Fruit fly (Drosophila melanogaster): ENCODE data around the gene bip1.

- no peak for TF ChIP-seq CTCF (optimal IDR thresholded peaks at IDR 0.05)
- TF ChIP-seq CG8478 (optimal IDR thresholded peaks at IDR 0.05) = no peak
These were observed 9.0 kb upstream of the bip1 start for dm6 chr3L:8067491-8067890.
